Fruit fly (Drosophila melanogaster): Measurements from ENCODE around the gene Sfxn2.

DNA sequence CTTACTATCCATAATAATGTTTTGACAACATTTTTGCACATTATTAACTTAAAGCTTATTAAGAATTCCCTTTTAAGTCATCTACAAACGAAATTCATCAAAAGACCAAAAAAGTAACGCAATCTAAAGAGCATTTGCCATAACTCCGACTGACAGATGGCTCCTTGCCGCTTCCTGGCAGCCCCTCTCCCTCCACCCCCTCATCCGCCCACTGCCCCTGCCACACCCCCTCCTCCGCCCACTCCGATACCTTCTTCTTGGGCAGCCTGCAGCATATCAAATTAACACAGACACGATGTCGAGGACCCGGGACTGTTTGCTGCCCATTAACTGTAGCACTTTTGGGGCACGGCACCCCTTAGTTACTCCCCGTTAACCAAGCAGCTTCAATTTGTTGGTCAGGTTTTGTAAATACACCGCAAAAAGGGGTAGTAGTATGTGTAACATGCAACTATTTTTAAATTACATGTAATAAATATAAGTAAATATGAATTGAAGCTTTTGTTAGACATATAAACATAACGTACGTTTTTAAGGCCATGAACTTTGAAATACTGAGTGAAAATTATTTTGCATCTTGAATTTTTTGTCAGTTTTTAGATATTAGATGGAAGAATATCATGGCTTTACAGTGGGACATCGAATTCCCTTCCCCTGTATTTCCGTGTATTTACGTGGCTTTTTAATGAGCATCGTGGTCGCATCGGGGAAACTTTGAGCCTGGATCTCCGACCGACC lies 27.6 kb upstream of the Sfxn2 start:
- no peak for TF ChIP-seq CTCF (optimal IDR thresholded peaks at IDR 0.05)
- TF ChIP-seq CG8478 (optimal IDR thresholded peaks at IDR 0.05) = no peak
